Fruit fly (Drosophila melanogaster) whole organism, embryonic: ENCODE measurements around the gene Cep97.

Experiments
- Awh ChIP-seq: fragments of 200-800 bp; sonication (Bioruptor generic); IDR thresholded peaks from 2 replicates; pipeline ENCODE4, ENCODE4 v1.3.6; 2022; ENCODE audit warnings: missing biosample characterization, missing genetic modification characterization
- CG10147 ChIP-seq: fragments of 200-800 bp; sonication (Bioruptor generic); optimal IDR thresholded peaks from 2 replicates; lab custom pipeline; 2019; ENCODE audit warnings: missing biosample characterization, mild to moderate bottlenecking, missing genetic modification characterization, moderate library complexity
- CG10431 ChIP-seq: fragments of 200-800 bp; sonication (Bioruptor generic); optimal IDR thresholded peaks from 3 replicates; lab custom pipeline; 2018; ENCODE audit warnings: missing biosample characterization, mild to moderate bottlenecking, missing genetic modification characterization
- CG10543 ChIP-seq: fragments of 200-800 bp; sonication (Bioruptor generic); optimal IDR thresholded peaks from 3 replicates; lab custom pipeline; 2017; ENCODE audit warnings: missing biosample characterization, mild to moderate bottlenecking, missing genetic modification characterization, moderate library complexity
- CG13123 ChIP-seq: fragments of 200-800 bp; sonication (Bioruptor generic); optimal IDR thresholded peaks from 2 replicates; lab custom pipeline; 2016; ENCODE audit warnings: missing biosample characterization, missing genetic modification characterization
- CG13287 ChIP-seq: fragments of 200-800 bp; sonication (Bioruptor generic); IDR thresholded peaks from 2 replicates; pipeline ENCODE4 v1.3.6; 2022; ENCODE audit warnings: missing biosample characterization, missing genetic modification characterization; ENCODE audit not compliant: partially characterized antibody
- CG14014 ChIP-seq: fragments of 200-800 bp; sonication (Bioruptor generic); IDR thresholded peaks from 2 replicates; pipeline ENCODE4 v1.3.6; 2022; ENCODE audit warnings: missing biosample characterization, missing genetic modification characterization
- CG14667 ChIP-seq: fragments of 200-800 bp; sonication (Bioruptor generic); IDR thresholded peaks from 2 replicates; pipeline ENCODE4 v1.3.6; 2022; ENCODE audit warnings: missing biosample characterization, missing genetic modification characterization
- CG14965 ChIP-seq: fragments of 200-800 bp; sonication (Bioruptor generic); optimal IDR thresholded peaks from 2 replicates; lab custom pipeline; 2016; ENCODE audit warnings: missing biosample characterization, missing genetic modification characterization, borderline replicate concordance
- CG18764 ChIP-seq: fragments of 200-800 bp; sonication (Bioruptor generic); optimal IDR thresholded peaks from 3 replicates; lab custom pipeline; 2016; ENCODE audit warnings: missing biosample characterization, missing genetic modification characterization
- CG2875 ChIP-seq: fragments of 200-800 bp; sonication (Bioruptor generic); optimal IDR thresholded peaks from 2 replicates; lab custom pipeline; 2017; ENCODE audit warnings: missing biosample characterization, mild to moderate bottlenecking, missing genetic modification characterization, missing genetic modification reagents
- CG33213 ChIP-seq: fragments of 200-800 bp; sonication (Bioruptor generic); optimal IDR thresholded peaks from 3 replicates; lab custom pipeline; 2016; ENCODE audit warnings: missing biosample characterization, missing genetic modification characterization
- CG33557 ChIP-seq: fragments of 200-800 bp; sonication (Bioruptor generic); optimal IDR thresholded peaks from 2 replicates; lab custom pipeline; 2019; ENCODE audit warnings: missing biosample characterization, mild to moderate bottlenecking, missing genetic modification characterization, moderate library complexity
- CG3995 ChIP-seq: fragments of 200-800 bp; sonication (Bioruptor generic); optimal IDR thresholded peaks from 3 replicates; lab custom pipeline; 2016; ENCODE audit warnings: missing biosample characterization, missing genetic modification characterization
- CG42726 ChIP-seq: fragments of 200-800 bp; sonication (Bioruptor generic); IDR thresholded peaks from 2 replicates; pipeline ENCODE4 v1.3.6; 2022; ENCODE audit warnings: missing biosample characterization, missing genetic modification characterization; ENCODE audit not compliant: partially characterized antibody
- CG4617 ChIP-seq: fragments of 200-800 bp; sonication (Bioruptor generic); optimal IDR thresholded peaks from 3 replicates; lab custom pipeline; 2016; ENCODE audit warnings: missing biosample characterization, missing genetic modification characterization, borderline replicate concordance
- CG4730 ChIP-seq: fragments of 200-800 bp; sonication (Bioruptor generic); IDR thresholded peaks from 2 replicates; pipeline ENCODE4 v1.3.6; 2022; ENCODE audit warnings: missing biosample characterization, missing genetic modification characterization
- CG5245 ChIP-seq: fragments of 200-800 bp; sonication (Bioruptor generic); optimal IDR thresholded peaks from 3 replicates; lab custom pipeline; 2016; ENCODE audit warnings: missing biosample characterization, missing genetic modification characterization
- CG7372 ChIP-seq: fragments of 200-800 bp; sonication (Bioruptor generic); IDR thresholded peaks from 2 replicates; pipeline ENCODE4 v1.3.6; 2022; ENCODE audit warnings: missing biosample characterization, missing genetic modification characterization
- CG8478 ChIP-seq: fragments of >200 bp; optimal IDR thresholded peaks from 2 replicates; lab custom pipeline; 2018
- CG9215 ChIP-seq: fragments of 200-800 bp; sonication (Bioruptor generic); IDR thresholded peaks from 2 replicates; pipeline ENCODE4 v1.3.6; 2022; ENCODE audit warnings: missing biosample characterization, missing genetic modification characterization
- CG9932 ChIP-seq: fragments of 200-800 bp; sonication (Bioruptor generic); IDR thresholded peaks from 2 replicates; pipeline ENCODE4 v1.3.6; 2022; ENCODE audit warnings: missing biosample characterization, missing genetic modification characterization
- Fer1 ChIP-seq: fragments of 200-800 bp; sonication (Bioruptor generic); optimal IDR thresholded peaks from 2 replicates; lab custom pipeline; 2017; ENCODE audit warnings: missing biosample characterization, mild to moderate bottlenecking, missing genetic modification characterization
- Fer2 ChIP-seq: fragments of 200-800 bp; sonication (Bioruptor generic); optimal IDR thresholded peaks from 2 replicates; lab custom pipeline; 2018; ENCODE audit warnings: missing biosample characterization, mild to moderate bottlenecking, missing genetic modification characterization, moderate library complexity
- Jarid2 ChIP-seq: fragments of 200-800 bp; sonication (Bioruptor generic); optimal IDR thresholded peaks from 3 replicates; lab custom pipeline; 2017; ENCODE audit warnings: mild to moderate bottlenecking, missing biosample characterization, missing genetic modification reagents, missing genetic modification characterization
- Mes4 ChIP-seq: fragments of 200-800 bp; sonication (Bioruptor generic); optimal IDR thresholded peaks from 2 replicates; lab custom pipeline; 2016; ENCODE audit warnings: missing biosample characterization, missing genetic modification characterization
- NK7.1 ChIP-seq: fragments of 200-800 bp; sonication (Bioruptor generic); optimal IDR thresholded peaks from 3 replicates; lab custom pipeline; 2016; ENCODE audit warnings: missing biosample characterization, missing genetic modification characterization
- Neu2 ChIP-seq: fragments of 200-800 bp; sonication (Bioruptor generic); optimal IDR thresholded peaks from 3 replicates; lab custom pipeline; 2016; ENCODE audit warnings: missing biosample characterization, missing genetic modification characterization, borderline replicate concordance
- NfI ChIP-seq: fragments of 200-800 bp; sonication (Bioruptor generic); optimal IDR thresholded peaks from 3 replicates; lab custom pipeline; 2018; ENCODE audit warnings: missing biosample characterization, mild to moderate bottlenecking, missing genetic modification characterization, moderate library complexity
- Spps ChIP-seq: fragments of 200-800 bp; sonication (Bioruptor generic); optimal IDR thresholded peaks from 2 replicates; lab custom pipeline; 2018; ENCODE audit warnings: missing biosample characterization, mild to moderate bottlenecking, missing genetic modification characterization
- Xbp1 ChIP-seq: fragments of 200-800 bp; sonication (Bioruptor generic); optimal IDR thresholded peaks from 3 replicates; lab custom pipeline; 2016; ENCODE audit warnings: missing biosample characterization, mild to moderate bottlenecking, missing genetic modification characterization
- Xrp1 ChIP-seq: fragments of 200-800 bp; sonication (Bioruptor generic); IDR thresholded peaks from 2 replicates; pipeline ENCODE4 v1.3.6; 2022; ENCODE audit warnings: missing biosample characterization, missing genetic modification characterization
- bbx ChIP-seq: fragments of 200-800 bp; sonication (Bioruptor generic); IDR thresholded peaks from 2 replicates; pipeline ENCODE4 v1.3.6; 2022; ENCODE audit warnings: missing biosample characterization, missing genetic modification characterization; ENCODE audit not compliant: partially characterized antibody
- br ChIP-seq: fragments of >200 bp; optimal IDR thresholded peaks from 2 replicates; lab custom pipeline; 2017
- bsh ChIP-seq, 2 experiments: fragments of 200-800 bp; sonication (Bioruptor generic); optimal IDR thresholded peaks; 2 replicates each; lab custom pipeline; 2017 to 2018; ENCODE audit warnings: mild to moderate bottlenecking in 2 of 2, missing biosample characterization in 2 of 2, missing genetic modification characterization in 2 of 2, moderate library complexity in 1 of 2
- dimm ChIP-seq: fragments of 200-800 bp; sonication (Bioruptor generic); IDR thresholded peaks from 2 replicates; pipeline ENCODE4 v1.3.6; 2022; ENCODE audit warnings: missing biosample characterization, missing genetic modification characterization
- disco-r ChIP-seq: fragments of 200-800 bp; sonication (Bioruptor generic); optimal IDR thresholded peaks from 2 replicates; lab custom pipeline; 2016; ENCODE audit warnings: missing biosample characterization, missing genetic modification characterization
- fu2 ChIP-seq: fragments of 200-800 bp; sonication (Bioruptor generic); optimal IDR thresholded peaks from 2 replicates; lab custom pipeline; 2016; ENCODE audit warnings: missing biosample characterization, missing genetic modification characterization
- hkb ChIP-seq, 2 experiments: fragments of 200-800 bp in 1 of 2; fragments of >200 bp in 1 of 2; sonication (Bioruptor generic) in 1 of 2; IDR thresholded peaks in 1 of 2; optimal IDR thresholded peaks in 1 of 2; 2 replicates each; pipeline versions ENCODE4 v1.3.6 to Lab custom; 2017 to 2022; ENCODE audit warnings: missing biosample characterization in 1 of 2, missing genetic modification characterization in 1 of 2
- inv ChIP-seq: fragments of 200-800 bp; sonication (Bioruptor generic); IDR thresholded peaks from 2 replicates; pipeline ENCODE4 v1.3.6; 2022; ENCODE audit warnings: missing biosample characterization, missing genetic modification characterization; ENCODE audit not compliant: partially characterized antibody
- jing ChIP-seq: fragments of 200-800 bp; sonication (Bioruptor generic); optimal IDR thresholded peaks from 2 replicates; lab custom pipeline; 2018; ENCODE audit warnings: missing biosample characterization, mild to moderate bottlenecking, missing genetic modification characterization
- lola ChIP-seq, 3 experiments: fragments of >200 bp in 2 of 3; fragments of 200-800 bp in 1 of 3; sonication (Bioruptor generic) in 1 of 3; optimal IDR thresholded peaks; 2 replicates each; lab custom pipeline; 2017 to 2019; ENCODE audit warnings: missing biosample characterization in 3 of 3, missing genetic modification characterization in 3 of 3, mild to moderate bottlenecking in 1 of 3, moderate library complexity in 1 of 3
- mirr ChIP-seq: fragments of 200-800 bp; sonication (Bioruptor generic); optimal IDR thresholded peaks from 3 replicates; lab custom pipeline; 2018; ENCODE audit warnings: missing biosample characterization, mild to moderate bottlenecking, missing genetic modification characterization
- nau ChIP-seq: fragments of 200-800 bp; sonication (Bioruptor generic); optimal IDR thresholded peaks from 3 replicates; lab custom pipeline; 2017; ENCODE audit warnings: missing biosample characterization, mild to moderate bottlenecking, missing genetic modification characterization, missing genetic modification reagents
- onecut ChIP-seq: fragments of 200-800 bp; sonication (Bioruptor generic); IDR thresholded peaks from 2 replicates; pipeline ENCODE4 v1.3.6; 2022; ENCODE audit warnings: missing biosample characterization, missing genetic modification characterization
- org-1 ChIP-seq: fragments of 200-800 bp; sonication (Bioruptor generic); optimal IDR thresholded peaks from 2 replicates; lab custom pipeline; 2017; ENCODE audit warnings: missing biosample characterization, missing genetic modification characterization
- row ChIP-seq: fragments of 200-800 bp; sonication (Bioruptor generic); IDR thresholded peaks from 3 replicates; pipeline ENCODE4 v1.3.6; 2022; ENCODE audit warnings: missing biosample characterization, missing genetic modification characterization
- salm ChIP-seq: fragments of 200-800 bp; sonication (Bioruptor generic); optimal IDR thresholded peaks from 2 replicates; lab custom pipeline; 2018; ENCODE audit warnings: missing biosample characterization, mild to moderate bottlenecking, missing genetic modification characterization
- so ChIP-seq: fragments of 200-800 bp; sonication (Bioruptor generic); IDR thresholded peaks from 3 replicates; pipeline ENCODE4 v1.3.6; 2022; ENCODE audit warnings: missing biosample characterization, missing genetic modification characterization
- usp ChIP-seq: fragments of >200 bp; optimal IDR thresholded peaks from 2 replicates; lab custom pipeline; 2017; ENCODE audit warnings: missing biosample characterization, missing genetic modification characterization
- vnd ChIP-seq: fragments of 200-800 bp; sonication (Bioruptor generic); IDR thresholded peaks from 3 replicates; pipeline ENCODE4 v1.3.6; 2022; ENCODE audit warnings: missing biosample characterization, missing genetic modification characterization; ENCODE audit not compliant: partially characterized antibody

The Cep97 gene

dm6 chr2L:3888173-3888572, 20.7 kb downstream of the Cep97 start (continued):
- TF ChIP-seq jing (GFP tag; lab: Kevin White, UChicago): no peak
- no peak for TF ChIP-seq CG10543 (GFP tag; lab: Kevin White, UChicago)
- peak; percentile 57 for TF ChIP-seq CG10431 (GFP tag; lab: Kevin White, UChicago)
- TF ChIP-seq CG18764 (GFP tag; lab: Kevin White, UChicago): no peak
- no peak for TF ChIP-seq CG14014 (GFP tag; lab: Robert Waterston, UW)
- TF ChIP-seq bbx (GFP tag; lab: Robert Waterston, UW): no peak
- TF ChIP-seq inv (GFP tag; lab: Robert Waterston, UW): no peak
- TF ChIP-seq CG14965: no peak
- no peak for TF ChIP-seq usp (GFP tag; lab: Kevin White, UChicago)
- no peak for TF ChIP-seq vnd (GFP tag; lab: Robert Waterston, UW)
- TF ChIP-seq NfI (GFP tag; lab: Kevin White, UChicago): no peak
- no peak for TF ChIP-seq mirr
- no peak for TF ChIP-seq disco-r
- peak in 1 of 2 experiments; percentile 51 for TF ChIP-seq bsh (GFP tag; optimal IDR thresholded peaks at IDR 0.05; lab: Kevin White, UChicago)
- no peak for TF ChIP-seq org-1 (GFP tag; lab: Kevin White, UChicago)
- no peak for TF ChIP-seq CG4730
- TF ChIP-seq lola (GFP tag; optimal IDR thresholded peaks at IDR 0.05; lab: Kevin White, UChicago): peak in 1 of 3 experiments; percentile 5
- TF ChIP-seq CG42726: no peak
- no peak for TF ChIP-seq CG33213 (GFP tag; lab: Kevin White, UChicago)
- TF ChIP-seq CG5245: no peak
- TF ChIP-seq nau: no peak
- no peak for TF ChIP-seq CG7372 (GFP tag; lab: Robert Waterston, UW)
- TF ChIP-seq CG10147 (GFP tag; lab: Kevin White, UChicago): no peak
- peak; percentile 14 for TF ChIP-seq Mes4 (GFP tag; lab: Kevin White, UChicago)
- TF ChIP-seq Xrp1 (GFP tag; lab: Robert Waterston, UW): peak; percentile 62
- no peak for TF ChIP-seq Fer1 (GFP tag; lab: Kevin White, UChicago)
- TF ChIP-seq fu2 (GFP tag; lab: Kevin White, UChicago): no peak
- no peak for TF ChIP-seq dimm (GFP tag; lab: Robert Waterston, UW)
- TF ChIP-seq CG13287 (GFP tag; lab: Robert Waterston, UW): no peak
- TF ChIP-seq Neu2 (GFP tag; lab: Kevin White, UChicago): no peak
- no peak for TF ChIP-seq hkb (optimal IDR thresholded peaks at IDR 0.05; lab: Kevin White, UChicago)
- TF ChIP-seq hkb (GFP tag; IDR thresholded peaks at IDR 0.05; lab: Robert Waterston, UW): no peak
- peak; percentile 17 for TF ChIP-seq CG2875
- peak; percentile 20 for TF ChIP-seq CG13123
- no peak for TF ChIP-seq CG4617 (GFP tag; lab: Kevin White, UChicago)
- TF ChIP-seq Fer2 (tag; lab: Kevin White, UChicago): no peak
- no peak for TF ChIP-seq salm (tag; lab: Kevin White, UChicago)
- peak; percentile 8; the same call in 1 of the 2 replicates for TF ChIP-seq onecut (GFP tag; lab: Robert Waterston, UW)
- TF ChIP-seq CG9215: no peak
- TF ChIP-seq CG33557 (GFP tag; lab: Kevin White, UChicago): peak; percentile 54
- TF ChIP-seq CG14667 (GFP tag; lab: Robert Waterston, UW): no peak
- no peak for TF ChIP-seq row (GFP tag; lab: Robert Waterston, UW)
- peak; percentile 26 for TF ChIP-seq Spps
- no peak for TF ChIP-seq so (GFP tag; lab: Robert Waterston, UW)
- no peak for TF ChIP-seq Jarid2 (GFP tag; lab: Kevin White, UChicago)
- TF ChIP-seq Xbp1 (GFP tag; lab: Kevin White, UChicago): no peak
- TF ChIP-seq Awh: peak; percentile 48; the same call in 1 of the 2 replicates
- no peak for TF ChIP-seq NK7.1 (GFP tag; lab: Kevin White, UChicago)
- TF ChIP-seq CG3995 (GFP tag; lab: Kevin White, UChicago): no peak
- no peak for TF ChIP-seq br
- TF ChIP-seq CG8478: no peak
- no peak for TF ChIP-seq CG9932
